Fruit fly (Drosophila melanogaster) whole organism, pupa: ENCODE data around the gene GABA-B-R1.

Source experiments
- CG10348 ChIP-seq: fragments of 200-800 bp; sonication (Bioruptor generic); IDR thresholded peaks from 2 replicates; pipeline ENCODE4 v1.3.6; 2022; ENCODE audit warnings: missing biosample characterization, missing genetic modification characterization
- CG12605 ChIP-seq: fragments of 200-800 bp; sonication (Bioruptor generic); IDR thresholded peaks from 2 replicates; pipeline ENCODE4 v1.3.6; 2022; ENCODE audit warnings: missing biosample characterization, missing genetic modification characterization
- CG13204 ChIP-seq: fragments of 200-800 bp; sonication (Bioruptor generic); optimal IDR thresholded peaks from 2 replicates; lab custom pipeline; 2018; ENCODE audit warnings: missing biosample characterization, mild to moderate bottlenecking, missing genetic modification characterization, moderate library complexity
- CG14655 ChIP-seq: fragments of 200-800 bp; sonication (Bioruptor generic); optimal IDR thresholded peaks from 3 replicates; lab custom pipeline; 2017; ENCODE audit warnings: mild to moderate bottlenecking, missing biosample characterization, missing genetic modification reagents, missing genetic modification characterization
- CG15710 ChIP-seq: fragments of 200-800 bp; sonication (Bioruptor generic); optimal IDR thresholded peaks from 2 replicates; lab custom pipeline; 2018; ENCODE audit warnings: missing biosample characterization, mild to moderate bottlenecking, missing genetic modification characterization, moderate library complexity
- CG17806 ChIP-seq: fragments of 200-800 bp; sonication (Bioruptor generic); optimal IDR thresholded peaks from 2 replicates; lab custom pipeline; 2018; ENCODE audit warnings: missing biosample characterization, mild to moderate bottlenecking, missing genetic modification characterization, moderate library complexity
- CG32121 ChIP-seq: fragments of 200-800 bp; sonication (Bioruptor generic); IDR thresholded peaks from 2 replicates; pipeline ENCODE4 v1.3.6; 2022; ENCODE audit warnings: missing biosample characterization, missing genetic modification characterization
- CG34367 ChIP-seq: fragments of 200-800 bp; sonication (Bioruptor generic); optimal IDR thresholded peaks from 2 replicates; lab custom pipeline; 2018; ENCODE audit warnings: missing biosample characterization, mild to moderate bottlenecking, missing genetic modification characterization
- CG4496 ChIP-seq: fragments of 200-800 bp; sonication (Bioruptor generic); IDR thresholded peaks from 3 replicates; pipeline ENCODE4 v1.3.6; 2022; ENCODE audit warnings: missing biosample characterization, missing genetic modification characterization
- CG8159 ChIP-seq: fragments of 200-800 bp; sonication (Bioruptor generic); optimal IDR thresholded peaks from 3 replicates; lab custom pipeline; 2018; ENCODE audit warnings: missing biosample characterization, mild to moderate bottlenecking, missing genetic modification characterization, moderate library complexity
- CG8301 ChIP-seq: fragments of 200-800 bp; sonication (Bioruptor generic); optimal IDR thresholded peaks from 2 replicates; lab custom pipeline; 2018; ENCODE audit warnings: missing biosample characterization, mild to moderate bottlenecking, missing genetic modification characterization
- CG9948 ChIP-seq: fragments of 200-800 bp; sonication (Bioruptor generic); optimal IDR thresholded peaks from 2 replicates; lab custom pipeline; 2018; ENCODE audit warnings: missing biosample characterization, mild to moderate bottlenecking, missing genetic modification characterization, moderate library complexity
- D1 ChIP-seq: fragments of 200-800 bp; sonication (Bioruptor generic); optimal IDR thresholded peaks from 2 replicates; lab custom pipeline; 2018; ENCODE audit warnings: missing biosample characterization, mild to moderate bottlenecking, missing genetic modification characterization, moderate library complexity
- EcR ChIP-seq: fragments of 200-800 bp; sonication (Bioruptor generic); optimal IDR thresholded peaks from 3 replicates; lab custom pipeline; 2019; ENCODE audit warnings: missing biosample characterization, missing genetic modification characterization, mild to moderate bottlenecking, moderate library complexity, missing genetic modification reagents
- Ets98B ChIP-seq: fragments of 200-800 bp; sonication (Bioruptor generic); IDR thresholded peaks from 2 replicates; pipeline ENCODE4 v1.3.6; 2022; ENCODE audit warnings: missing biosample characterization, missing genetic modification characterization
- Pif1A ChIP-seq: fragments of 200-800 bp; sonication (Bioruptor generic); optimal IDR thresholded peaks from 3 replicates; lab custom pipeline; 2016; ENCODE audit warnings: missing biosample characterization, missing genetic modification characterization
- Pif1B ChIP-seq: fragments of 200-800 bp; sonication (Bioruptor generic); optimal IDR thresholded peaks from 3 replicates; lab custom pipeline; 2016; ENCODE audit warnings: missing biosample characterization, missing genetic modification characterization
- Snoo ChIP-seq: fragments of 200-800 bp; sonication (Bioruptor generic); optimal IDR thresholded peaks from 3 replicates; lab custom pipeline; 2017; ENCODE audit warnings: missing biosample characterization, mild to moderate bottlenecking, missing genetic modification characterization, inconsistent platforms
- fd96Ca ChIP-seq: fragments of 200-800 bp; sonication (Bioruptor generic); IDR thresholded peaks from 3 replicates; pipeline ENCODE4 v1.3.6; 2022; ENCODE audit warnings: missing biosample characterization, missing genetic modification characterization
- gl ChIP-seq: fragments of 200-800 bp; sonication (Bioruptor generic); optimal IDR thresholded peaks from 2 replicates; lab custom pipeline; 2018; ENCODE audit warnings: missing biosample characterization, mild to moderate bottlenecking, missing genetic modification characterization
- rn ChIP-seq: fragments of 200-800 bp; sonication (Bioruptor generic); IDR thresholded peaks from 2 replicates; pipeline ENCODE4 v1.3.6; 2022; ENCODE audit warnings: missing biosample characterization, missing genetic modification characterization

Gene GABA-B-R1

dm6 chr2L:15009703-15010102 is 6.4 kb upstream of the GABA-B-R1 start, which contains the start of the genes THG and Rnmt:
Gene THG, minus strand, starts transcription at chr2L:15009724.
Gene Rnmt, plus strand, starts transcription at chr2L:15009939.
- peak; percentile 75 for TF ChIP-seq CG15710
- TF ChIP-seq CG8159 (tag; lab: Kevin White, UChicago): peak; percentile 59
- no peak for TF ChIP-seq Pif1A
- TF ChIP-seq CG8301: no peak
- no peak for TF ChIP-seq CG12605
- 0 out of 2 replicates have a peak, but pooled peaks have one; percentile 29 for TF ChIP-seq rn (GFP tag; lab: Robert Waterston, UW)
- TF ChIP-seq fd96Ca: peak; percentile 81
- TF ChIP-seq CG14655: no peak
- peak; percentile 81 for TF ChIP-seq CG32121 (GFP tag; lab: Robert Waterston, UW)
- peak; percentile 58; the same call in 1 of the 2 replicates for TF ChIP-seq Ets98B
- TF ChIP-seq CG4496 (GFP tag; lab: Robert Waterston, UW): peak; percentile 75; the same call in 2 of the 3 replicates
- peak; percentile 54 for TF ChIP-seq Snoo
- peak; percentile 58 for TF ChIP-seq CG34367 (tag; lab: Kevin White, UChicago)
- no peak for TF ChIP-seq CG10348 (GFP tag; lab: Robert Waterston, UW)
- TF ChIP-seq Pif1B (GFP tag; lab: Kevin White, UChicago): peak; percentile 39
- TF ChIP-seq EcR (GFP tag; lab: Kevin White, UChicago): no peak
- TF ChIP-seq CG9948: peak; percentile 41
- no peak for TF ChIP-seq D1 (tag; lab: Kevin White, UChicago)
- TF ChIP-seq CG13204 (GFP tag; lab: Kevin White, UChicago): no peak
- no peak for TF ChIP-seq gl (tag; lab: Kevin White, UChicago)
- peak; percentile 60 for TF ChIP-seq CG17806 (tag; lab: Kevin White, UChicago)

dm6 chr2L:15011779-15012178 is 4.4 kb upstream of the GABA-B-R1 start:
- TF ChIP-seq rn (GFP tag; lab: Robert Waterston, UW): no peak
- TF ChIP-seq CG13204 (GFP tag; lab: Kevin White, UChicago): no peak
- no peak for TF ChIP-seq CG34367 (tag; lab: Kevin White, UChicago)
- no peak for TF ChIP-seq Pif1A
- TF ChIP-seq D1 (tag; lab: Kevin White, UChicago): no peak
- TF ChIP-seq CG17806 (tag; lab: Kevin White, UChicago): no peak
- no peak for TF ChIP-seq CG8159 (tag; lab: Kevin White, UChicago)
- TF ChIP-seq CG10348 (GFP tag; lab: Robert Waterston, UW): no peak
- TF ChIP-seq Ets98B: no peak
- no peak for TF ChIP-seq CG14655
- TF ChIP-seq CG12605: no peak
- no peak for TF ChIP-seq Snoo
- TF ChIP-seq EcR (GFP tag; lab: Kevin White, UChicago): no peak
- TF ChIP-seq CG32121 (GFP tag; lab: Robert Waterston, UW): no peak
- TF ChIP-seq, all 21 proteins: peak for 0

dm6 chr2L:15013523-15013922 is 2.6 kb upstream of the GABA-B-R1 start:
- no peak for TF ChIP-seq rn (GFP tag; lab: Robert Waterston, UW)
- TF ChIP-seq CG15710: no peak
- TF ChIP-seq CG13204 (GFP tag; lab: Kevin White, UChicago): no peak
- TF ChIP-seq CG8159 (tag; lab: Kevin White, UChicago): no peak
- TF ChIP-seq Pif1A: no peak
- no peak for TF ChIP-seq Pif1B (GFP tag; lab: Kevin White, UChicago)
- TF ChIP-seq CG4496 (GFP tag; lab: Robert Waterston, UW): 0 out of 3 replicates have a peak, but pooled peaks have one; percentile 10
- TF ChIP-seq CG32121 (GFP tag; lab: Robert Waterston, UW): no peak

- TF ChIP-seq fd96Ca: no peak
- TF ChIP-seq CG12605: no peak
- TF ChIP-seq gl (tag; lab: Kevin White, UChicago): no peak
- no peak for TF ChIP-seq CG8159 (tag; lab: Kevin White, UChicago)
- no peak for TF ChIP-seq CG15710
- no peak for TF ChIP-seq Pif1B (GFP tag; lab: Kevin White, UChicago)
- no peak for TF ChIP-seq CG8301
- no peak for TF ChIP-seq Snoo
- TF ChIP-seq Pif1A: no peak
- TF ChIP-seq CG17806 (tag; lab: Kevin White, UChicago): no peak
- TF ChIP-seq CG14655: no peak
Observed at dm6 chr2L:15026582-15026981, 10.5 kb downstream of the GABA-B-R1 start, which contains the start of gene CG33310. Gene CG33310, plus strand, starts transcription at chr2L:15026882.

- TF ChIP-seq D1 (tag; lab: Kevin White, UChicago) (no peak), Ets98B (no peak), CG14655 (no peak), gl (tag; lab: Kevin White, UChicago) (no peak), CG9948 (no peak), EcR (GFP tag; lab: Kevin White, UChicago) (no peak), Pif1B (GFP tag; lab: Kevin White, UChicago) (no peak), CG12605 (no peak), CG13204 (GFP tag; lab: Kevin White, UChicago) (no peak), CG8301 (no peak), CG10348 (GFP tag; lab: Robert Waterston, UW) (no peak), CG8159 (tag; lab: Kevin White, UChicago) (no peak), CG15710 (no peak), CG34367 (tag; lab: Kevin White, UChicago) (no peak), fd96Ca (no peak), CG32121 (GFP tag; lab: Robert Waterston, UW) (no peak), CG4496 (GFP tag; lab: Robert Waterston, UW) (no peak), CG17806 (tag; lab: Kevin White, UChicago) (no peak)
Observed at dm6 chr2L:15031650-15032049, 15.5 kb downstream of the GABA-B-R1 start, which contains the start of gene CG31832. Gene CG31832, minus strand, starts transcription at chr2L:15031750.

dm6 chr2L:15035366-15035765 is 19.2 kb downstream of the GABA-B-R1 start, which contains the start of gene yellow-c:
Gene yellow-c, plus strand, starts transcription at chr2L:15035394.
- TF ChIP-seq Ets98B: no peak
- no peak for TF ChIP-seq CG8301
- TF ChIP-seq, all 21 proteins: peak for 0
